Worm (Caenorhabditis elegans) whole organism, L1 larva: ENCODE results near the gene ceh-48.

Experiments used
- aly-2 ChIP-seq: fragments of 150-350 bp; optimal IDR thresholded peaks from 2 replicates; lab custom pipeline; 2014; ENCODE audit warnings: missing biosample characterization, missing genetic modification characterization
- blmp-1 ChIP-seq: fragments of 150-350 bp; optimal IDR thresholded peaks from 2 replicates; lab custom pipeline; 2014; ENCODE audit warnings: missing biosample characterization, missing genetic modification characterization
- dpl-1 ChIP-seq, 3 experiments: fragments of 150-350 bp in 2 of 3; sonication (generic microtip) in 1 of 3; optimal IDR thresholded peaks; 2 replicates each; lab custom pipeline; 2014 to 2017; ENCODE audit warnings: missing biosample characterization in 3 of 3, missing genetic modification characterization in 3 of 3, missing genetic modification reagents in 3 of 3
- hlh-4 ChIP-seq: sonication (generic microtip); optimal IDR thresholded peaks from 2 replicates; lab custom pipeline; 2016; ENCODE audit warnings: mild to moderate bottlenecking, missing genetic modification characterization, missing compliant biosample characterization
- lin-39 ChIP-seq: fragments of 150-350 bp; optimal IDR thresholded peaks from 2 replicates; lab custom pipeline; 2014; ENCODE audit warnings: missing biosample characterization, missing genetic modification reagents, missing genetic modification characterization
- mdl-1 ChIP-seq, 2 experiments: fragments of 150-350 bp; optimal IDR thresholded peaks; 2 replicates each; lab custom pipeline; 2014 to 2017; ENCODE audit warnings: missing biosample characterization in 2 of 2, missing genetic modification characterization in 2 of 2, inconsistent platforms in 1 of 2
- snpc-4 ChIP-seq: fragments of 150-350 bp; optimal IDR thresholded peaks from 2 replicates; lab custom pipeline; 2014; ENCODE audit warnings: missing biosample characterization, missing genetic modification characterization
- unc-62 ChIP-seq: fragments of 150-350 bp; optimal IDR thresholded peaks from 2 replicates; lab custom pipeline; 2014; ENCODE audit warnings: missing biosample characterization, missing genetic modification reagents, missing genetic modification characterization
- zag-1 ChIP-seq: fragments of 150-350 bp; optimal IDR thresholded peaks from 2 replicates; lab custom pipeline; 2014; ENCODE audit warnings: missing biosample characterization, missing genetic modification characterization

ce11 chrIV:6859270-6859669 lies 47.4 kb downstream of the ceh-48 start, which contains the start of gene R13H7.2:
- TF ChIP-seq mdl-1 (tag; optimal IDR thresholded peaks at IDR 0.05; lab: Kevin White, UChicago), result no peak
- no peak for TF ChIP-seq zag-1 (tag; lab: Kevin White, UChicago)
- TF ChIP-seq snpc-4 (tag; lab: Kevin White, UChicago), result no peak
- no peak for TF ChIP-seq dpl-1 (GFP tag; optimal IDR thresholded peaks at IDR 0.05; lab: Kevin White, UChicago)
- TF ChIP-seq lin-39, result no peak
- TF ChIP-seq blmp-1 (tag; lab: Kevin White, UChicago), result no peak
- no peak for TF ChIP-seq unc-62 (GFP tag; lab: Kevin White, UChicago)
- TF ChIP-seq hlh-4 (tag; lab: Kevin White, UChicago), result no peak
- no peak for TF ChIP-seq aly-2 (tag; lab: Kevin White, UChicago)
